Worm (Caenorhabditis elegans): ENCODE measurements around the gene igcm-2.

DNA sequence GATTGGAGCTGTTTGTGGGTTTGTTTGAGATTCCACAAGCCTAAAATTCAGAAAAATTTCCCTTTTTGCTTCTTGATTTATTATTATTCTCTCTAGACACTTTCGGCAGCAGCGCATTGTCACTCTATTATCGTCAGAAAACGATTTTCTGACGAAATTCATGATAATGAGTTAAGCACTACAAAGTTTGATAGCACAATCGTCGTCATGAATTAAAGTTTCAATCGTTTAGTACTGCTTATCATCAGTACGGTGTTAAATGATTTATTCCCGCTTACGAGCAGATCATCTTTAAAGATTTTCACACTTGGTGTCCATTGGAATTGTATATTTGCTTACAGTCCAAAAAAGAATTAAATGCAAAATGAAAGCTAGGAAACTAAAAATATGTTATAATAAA is 38.2 kb upstream of the igcm-2 start:
- TF ChIP-seq lsy-2 (tag; optimal IDR thresholded peaks at IDR 0.05): no peak
- TF ChIP-seq egl-27 (tag; optimal IDR thresholded peaks at IDR 0.05): no peak
- no peak for TF ChIP-seq mxl-3 (GFP tag; optimal IDR thresholded peaks at IDR 0.05)
- TF ChIP-seq nhr-76 (tag; optimal IDR thresholded peaks at IDR 0.05): no peak
- no peak for TF ChIP-seq aha-1 (tag)
- no peak for TF ChIP-seq daf-12 (tag; optimal IDR thresholded peaks at IDR 0.05)
